Fruit fly (Drosophila melanogaster): ENCODE results near the gene smo.

smo gene

dm6 chr2L:278134-278533 is 752 bp downstream of the smo start, which contains the start of gene CG17078:
CG17078 (minus strand) TSS chr2L:278234.
- TF ChIP-seq CG14711 (tag; optimal IDR thresholded peaks at IDR 0.05) (no peak), CG1620 (GFP tag; optimal IDR thresholded peaks at IDR 0.05) (no peak), CG7101 (tag; optimal IDR thresholded peaks at IDR 0.05) (no peak), CG12768 (GFP tag; optimal IDR thresholded peaks at IDR 0.05) (no peak), pad (GFP tag; optimal IDR thresholded peaks at IDR 0.05) (no peak), bab1 (GFP tag; optimal IDR thresholded peaks at IDR 0.05) (no peak), Clk (GFP tag; optimal IDR thresholded peaks at IDR 0.05) (no peak), cnc (optimal IDR thresholded peaks at IDR 0.05) (no peak), tj (GFP tag; optimal IDR thresholded peaks at IDR 0.05) (no peak), Hr96 (GFP tag; optimal IDR thresholded peaks at IDR 0.05) (no peak), CG11617 (GFP tag; optimal IDR thresholded peaks at IDR 0.05) (no peak)

dm6 chr2L:283071-283482 is 5.7 kb downstream of the smo start, which contains the start of gene CG11601:
CG11601 (minus strand) TSS chr2L:283269.
- peak; percentile 46 for TF ChIP-seq ovo (GFP tag; optimal IDR thresholded peaks at IDR 0.05)
- TF ChIP-seq CG33017 (tag; optimal IDR thresholded peaks at IDR 0.05), result peak; percentile 9
- no peak for TF ChIP-seq Hr96 (GFP tag; optimal IDR thresholded peaks at IDR 0.05)
- no peak for TF ChIP-seq toe (GFP tag; optimal IDR thresholded peaks at IDR 0.05)
- peak; percentile 50 for TF ChIP-seq Crg-1 (GFP tag; optimal IDR thresholded peaks at IDR 0.05)
- TF ChIP-seq CG7045 (GFP tag; optimal IDR thresholded peaks at IDR 0.05), result no peak
- peak; percentile 36 for TF ChIP-seq tj (GFP tag; optimal IDR thresholded peaks at IDR 0.05)
- TF ChIP-seq Clk (GFP tag; optimal IDR thresholded peaks at IDR 0.05), result no peak
- TF ChIP-seq cnc (optimal IDR thresholded peaks at IDR 0.05), result no peak
- peak; percentile 78 for TF ChIP-seq CG12768 (GFP tag; optimal IDR thresholded peaks at IDR 0.05)
- peak; percentile 25 for TF ChIP-seq cic (GFP tag; optimal IDR thresholded peaks at IDR 0.05)
- TF ChIP-seq CG7101 (tag; optimal IDR thresholded peaks at IDR 0.05), result peak; percentile 36
- peak; percentile 60 for TF ChIP-seq CG11617 (GFP tag; optimal IDR thresholded peaks at IDR 0.05)
- TF ChIP-seq Mnt (GFP tag; optimal IDR thresholded peaks at IDR 0.05), result peak; percentile 27
- TF ChIP-seq CG1620 (GFP tag; optimal IDR thresholded peaks at IDR 0.05), result no peak
- TF ChIP-seq bab1 (GFP tag; optimal IDR thresholded peaks at IDR 0.05), result peak; percentile 88
- TF ChIP-seq CG5204 (GFP tag; optimal IDR thresholded peaks at IDR 0.05), result no peak
- TF ChIP-seq CG14711 (tag; optimal IDR thresholded peaks at IDR 0.05), result no peak
- TF ChIP-seq kay (GFP tag; ENCODE audit: borderline replicate concordance), result no peak
- TF ChIP-seq pad (GFP tag; optimal IDR thresholded peaks at IDR 0.05), result peak; percentile 19

dm6 chr2L:285596-286023 is 8.2 kb downstream of the smo start:
- TF ChIP-seq CG5204 (GFP tag; optimal IDR thresholded peaks at IDR 0.05), result no peak
- no peak for TF ChIP-seq CG1620 (GFP tag; optimal IDR thresholded peaks at IDR 0.05)
- no peak for TF ChIP-seq ovo (GFP tag; optimal IDR thresholded peaks at IDR 0.05)
- TF ChIP-seq CG11617 (GFP tag; optimal IDR thresholded peaks at IDR 0.05), result no peak
- TF ChIP-seq Clk (GFP tag; optimal IDR thresholded peaks at IDR 0.05), result no peak
- no peak for TF ChIP-seq toe (GFP tag; optimal IDR thresholded peaks at IDR 0.05)
- no peak for TF ChIP-seq cic (GFP tag; optimal IDR thresholded peaks at IDR 0.05)
- no peak for TF ChIP-seq cnc (optimal IDR thresholded peaks at IDR 0.05)
- peak; percentile 39 for TF ChIP-seq bab1 (GFP tag; optimal IDR thresholded peaks at IDR 0.05)
- no peak for TF ChIP-seq tj (GFP tag; optimal IDR thresholded peaks at IDR 0.05)
- no peak for TF ChIP-seq Hr96 (GFP tag; optimal IDR thresholded peaks at IDR 0.05)
- TF ChIP-seq CG33017 (tag; optimal IDR thresholded peaks at IDR 0.05), result peak; percentile 62
- TF ChIP-seq Mnt (GFP tag; optimal IDR thresholded peaks at IDR 0.05), result no peak
- peak; percentile 23 for TF ChIP-seq CG7045 (GFP tag; optimal IDR thresholded peaks at IDR 0.05)
- no peak for TF ChIP-seq kay (GFP tag; ENCODE audit: borderline replicate concordance)
- no peak for TF ChIP-seq Crg-1 (GFP tag; optimal IDR thresholded peaks at IDR 0.05)
- peak; percentile 51 for TF ChIP-seq CG12768 (GFP tag; optimal IDR thresholded peaks at IDR 0.05)
- TF ChIP-seq CG14711 (tag; optimal IDR thresholded peaks at IDR 0.05), result peak; percentile 90
- peak; percentile 57 for TF ChIP-seq CG7101 (tag; optimal IDR thresholded peaks at IDR 0.05)
- peak; percentile 49 for TF ChIP-seq pad (GFP tag; optimal IDR thresholded peaks at IDR 0.05)

- peak; percentile 76 for TF ChIP-seq CG11617 (GFP tag; optimal IDR thresholded peaks at IDR 0.05)
- TF ChIP-seq CG7045 (GFP tag; optimal IDR thresholded peaks at IDR 0.05), result peak; percentile 76
- TF ChIP-seq cic (GFP tag; optimal IDR thresholded peaks at IDR 0.05), result peak; percentile 98
- TF ChIP-seq bab1 (GFP tag; optimal IDR thresholded peaks at IDR 0.05), result no peak
- TF ChIP-seq Clk (GFP tag; optimal IDR thresholded peaks at IDR 0.05), result peak; percentile 65
- TF ChIP-seq Hr96 (GFP tag; optimal IDR thresholded peaks at IDR 0.05), result no peak
- TF ChIP-seq pad (GFP tag; optimal IDR thresholded peaks at IDR 0.05), result peak; percentile 64
- peak; percentile 51 for TF ChIP-seq Crg-1 (GFP tag; optimal IDR thresholded peaks at IDR 0.05)
- TF ChIP-seq CG1620 (GFP tag; optimal IDR thresholded peaks at IDR 0.05), result peak; percentile 52
- peak; percentile 85 for TF ChIP-seq CG7101 (tag; optimal IDR thresholded peaks at IDR 0.05)
- peak; percentile 88 for TF ChIP-seq CG33017 (tag; optimal IDR thresholded peaks at IDR 0.05)
- TF ChIP-seq kay (GFP tag; ENCODE audit: borderline replicate concordance), result no peak
- TF ChIP-seq CG12768 (GFP tag; optimal IDR thresholded peaks at IDR 0.05), result peak; percentile 90
- no peak for TF ChIP-seq toe (GFP tag; optimal IDR thresholded peaks at IDR 0.05)
- peak; percentile 60 for TF ChIP-seq CG14711 (tag; optimal IDR thresholded peaks at IDR 0.05)
- TF ChIP-seq Mnt (GFP tag; optimal IDR thresholded peaks at IDR 0.05), result peak; percentile 83
- no peak for TF ChIP-seq cnc (optimal IDR thresholded peaks at IDR 0.05)
- TF ChIP-seq ovo (GFP tag; optimal IDR thresholded peaks at IDR 0.05), result peak; percentile 40
- TF ChIP-seq CG5204 (GFP tag; optimal IDR thresholded peaks at IDR 0.05), result no peak
- peak; percentile 47 for TF ChIP-seq tj (GFP tag; optimal IDR thresholded peaks at IDR 0.05)
These were observed 9.0 kb downstream of the smo start for dm6 chr2L:286421-286820.

- TF ChIP-seq CG33017 (tag; optimal IDR thresholded peaks at IDR 0.05) (no peak), pad (GFP tag; optimal IDR thresholded peaks at IDR 0.05) (no peak), tj (GFP tag; optimal IDR thresholded peaks at IDR 0.05) (no peak), CG1620 (GFP tag; optimal IDR thresholded peaks at IDR 0.05) (no peak), bab1 (GFP tag; optimal IDR thresholded peaks at IDR 0.05) (no peak), Mnt (GFP tag; optimal IDR thresholded peaks at IDR 0.05) (no peak), CG7045 (GFP tag; optimal IDR thresholded peaks at IDR 0.05) (no peak), kay (GFP tag; ENCODE audit: borderline replicate concordance) (no peak), CG12768 (GFP tag; optimal IDR thresholded peaks at IDR 0.05) (no peak), CG7101 (tag; optimal IDR thresholded peaks at IDR 0.05) (no peak), CG11617 (GFP tag; optimal IDR thresholded peaks at IDR 0.05) (no peak), Crg-1 (GFP tag; optimal IDR thresholded peaks at IDR 0.05) (no peak), cnc (optimal IDR thresholded peaks at IDR 0.05) (no peak), toe (GFP tag; optimal IDR thresholded peaks at IDR 0.05) (no peak), CG5204 (GFP tag; optimal IDR thresholded peaks at IDR 0.05) (no peak), ovo (GFP tag; optimal IDR thresholded peaks at IDR 0.05) (no peak), Clk (GFP tag; optimal IDR thresholded peaks at IDR 0.05) (no peak)
These were observed 11.7 kb downstream of the smo start, which contains the start of gene Amnionless for dm6 chr2L:289044-289443. Amnionless (minus strand) TSS chr2L:289144.
